Worm (Caenorhabditis elegans) whole organism, late embryonic: ENCODE measurements around the gene T07H3.8.

ENCODE experiments used
- K02D7.2 ChIP-seq: sonication (generic microtip); optimal IDR thresholded peaks from 2 replicates; lab custom pipeline; 2017; ENCODE audit warnings: mild to moderate bottlenecking, missing genetic modification characterization, missing compliant biosample characterization
- ama-1 ChIP-seq: fragments of 150-350 bp; optimal IDR thresholded peaks from 2 replicates; lab custom pipeline; 2014
- ceh-30 ChIP-seq: fragments of 150-350 bp; optimal IDR thresholded peaks from 2 replicates; lab custom pipeline; 2014; ENCODE audit warnings: missing biosample characterization, missing genetic modification characterization
- ceh-45 ChIP-seq: fragments of 200-800 bp; sonication (Bioruptor generic); IDR thresholded peaks from 2 replicates; pipeline ENCODE4 v1.3.6; 2022; ENCODE audit warnings: missing genetic modification reagents, missing genetic modification characterization, missing compliant biosample characterization
- elt-2 ChIP-seq: sonication (generic microtip); optimal IDR thresholded peaks from 2 replicates; lab custom pipeline; 2016; ENCODE audit warnings: missing genetic modification reagents, missing genetic modification characterization, missing compliant biosample characterization
- hlh-15 ChIP-seq: sonication (generic microtip); optimal IDR thresholded peaks from 2 replicates; lab custom pipeline; 2016; ENCODE audit warnings: missing genetic modification characterization, missing compliant biosample characterization
- mec-3 ChIP-seq: sonication (generic microtip); optimal IDR thresholded peaks from 2 replicates; lab custom pipeline; 2016; ENCODE audit warnings: borderline replicate concordance, missing genetic modification characterization, missing compliant biosample characterization
- pha-2 ChIP-seq: sonication (generic microtip); optimal IDR thresholded peaks from 2 replicates; lab custom pipeline; 2017; ENCODE audit warnings: mild to moderate bottlenecking, missing genetic modification characterization, missing compliant biosample characterization
- tbx-2 ChIP-seq: sonication (generic microtip); optimal IDR thresholded peaks from 2 replicates; lab custom pipeline; 2016; ENCODE audit warnings: missing genetic modification characterization, missing compliant biosample characterization
- unc-3 ChIP-seq, 2 experiments: fragments of 200-800 bp in 1 of 2; sonication (Bioruptor generic) in 1 of 2; sonication (generic microtip) in 1 of 2; conservative IDR thresholded peaks in 1 of 2; optimal IDR thresholded peaks in 1 of 2; 2 replicates each; pipeline versions ENCODE4 v1.3.6 to Lab custom; 2016 to 2022; ENCODE audit warnings: missing compliant biosample characterization in 2 of 2, missing genetic modification characterization in 2 of 2, missing genetic modification reagents in 1 of 2

ce11 chrII:1550501-1550900 lies 35.9 kb upstream of the T07H3.8 start, which contains the start of the genes fbxb-52 and fbxb-51:
- TF ChIP-seq ama-1 (lab: Kevin White, UChicago) = no peak
- no peak for TF ChIP-seq hlh-15 (tag; lab: Kevin White, UChicago)
- TF ChIP-seq K02D7.2 = no peak
- TF ChIP-seq unc-3 (GFP tag; conservative IDR thresholded peaks at IDR 0.05; lab: Robert Waterston, UW) = no peak
- TF ChIP-seq unc-3 (tag; optimal IDR thresholded peaks at IDR 0.05; lab: Kevin White, UChicago) = no peak
- no peak for TF ChIP-seq ceh-30 (tag; lab: Kevin White, UChicago)
- no peak for TF ChIP-seq tbx-2 (tag; lab: Kevin White, UChicago)
- no peak for TF ChIP-seq elt-2 (tag; lab: Kevin White, UChicago)
- TF ChIP-seq pha-2 (tag; lab: Kevin White, UChicago) = no peak
- TF ChIP-seq ceh-45 (GFP tag; lab: Robert Waterston, UW) = no peak
- no peak for TF ChIP-seq mec-3
